Worm (Caenorhabditis elegans): Measurements from ENCODE around the gene rps-30.

DNA sequence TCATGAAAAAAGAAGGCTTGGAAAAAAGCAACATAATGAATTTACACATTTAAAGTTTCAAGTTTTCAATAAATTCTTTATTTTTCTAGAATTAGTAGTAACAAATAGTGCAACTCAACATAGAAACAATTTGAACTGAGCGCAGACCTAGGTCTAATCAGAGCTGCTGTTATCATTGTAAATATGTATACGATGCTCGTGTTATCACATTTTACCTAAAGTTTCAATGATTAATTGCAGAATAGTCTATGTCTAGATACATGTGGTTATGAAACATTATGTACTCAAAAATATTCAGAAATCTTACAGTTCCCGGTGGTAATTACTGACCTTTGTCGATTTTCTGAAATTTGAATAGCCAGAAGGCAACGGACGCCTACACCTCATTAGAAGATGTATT lies 20.4 kb upstream of the rps-30 start:
- TF ChIP-seq fkh-4 (tag; optimal IDR thresholded peaks at IDR 0.05; ENCODE audit: borderline replicate concordance) (no peak), unc-130 (tag; optimal IDR thresholded peaks at IDR 0.05) (no peak), tlp-1 (tag; optimal IDR thresholded peaks at IDR 0.05) (no peak), egl-13 (tag; optimal IDR thresholded peaks at IDR 0.05) (no peak), nhr-11 (tag; optimal IDR thresholded peaks at IDR 0.05) (no peak), dpl-1 (GFP tag; optimal IDR thresholded peaks at IDR 0.05) (no peak), C04F5.9 (tag; optimal IDR thresholded peaks at IDR 0.05) (no peak), nhr-237 (tag; optimal IDR thresholded peaks at IDR 0.05) (no peak), egl-27 (tag; optimal IDR thresholded peaks at IDR 0.05) (no peak), ets-5 (GFP tag; IDR thresholded peaks at IDR 0.05) (no peak), lin-13 (GFP tag; optimal IDR thresholded peaks at IDR 0.05) (no peak)

Data from whole organism, L1 larva.